Worm (Caenorhabditis elegans) whole organism, late embryonic: ENCODE measurements around the gene F49C12.15.

Experiments used
- F13H6.1 ChIP-seq: sonication (generic microtip); optimal IDR thresholded peaks from 2 replicates; lab custom pipeline; 2016; ENCODE audit warnings: missing genetic modification characterization, missing compliant biosample characterization
- K02D7.2 ChIP-seq: sonication (generic microtip); optimal IDR thresholded peaks from 2 replicates; lab custom pipeline; 2017; ENCODE audit warnings: mild to moderate bottlenecking, missing genetic modification characterization, missing compliant biosample characterization
- Y22D7AL.16 ChIP-seq: sonication (generic microtip); optimal IDR thresholded peaks from 2 replicates; lab custom pipeline; 2016; ENCODE audit warnings: missing genetic modification characterization, missing compliant biosample characterization
- ceh-18 ChIP-seq: sonication (generic microtip); optimal IDR thresholded peaks from 2 replicates; lab custom pipeline; 2016; ENCODE audit warnings: missing genetic modification characterization, missing compliant biosample characterization
- ceh-19 ChIP-seq: fragments of 200-800 bp; sonication (Bioruptor generic); optimal IDR thresholded peaks from 2 replicates; lab custom pipeline; 2018; ENCODE audit warnings: mild to moderate bottlenecking, missing genetic modification characterization, missing compliant biosample characterization
- ceh-2 ChIP-seq: sonication (generic microtip); optimal IDR thresholded peaks from 2 replicates; lab custom pipeline; 2016; ENCODE audit warnings: missing genotype, missing genetic modification characterization, missing compliant biosample characterization
- ceh-22 ChIP-seq: sonication (generic microtip); optimal IDR thresholded peaks from 2 replicates; lab custom pipeline; 2017; ENCODE audit warnings: missing biosample characterization, missing genetic modification characterization
- ceh-30 ChIP-seq: fragments of 150-350 bp; optimal IDR thresholded peaks from 2 replicates; lab custom pipeline; 2014; ENCODE audit warnings: missing biosample characterization, missing genetic modification characterization
- ceh-31 ChIP-seq: sonication (generic microtip); optimal IDR thresholded peaks from 2 replicates; lab custom pipeline; 2016; ENCODE audit warnings: missing genetic modification characterization, missing compliant biosample characterization
- ceh-34 ChIP-seq: sonication (generic microtip); optimal IDR thresholded peaks from 2 replicates; lab custom pipeline; 2016; ENCODE audit warnings: mild to moderate bottlenecking, missing genetic modification characterization, missing compliant biosample characterization
- dmd-4 ChIP-seq: sonication (generic microtip); optimal IDR thresholded peaks from 2 replicates; lab custom pipeline; 2016; ENCODE audit warnings: borderline replicate concordance, missing genetic modification characterization, missing compliant biosample characterization
- dve-1 ChIP-seq: sonication (generic microtip); optimal IDR thresholded peaks from 2 replicates; lab custom pipeline; 2017; ENCODE audit warnings: antibody characterized with exemption, mild to moderate bottlenecking, missing genetic modification characterization, missing compliant biosample characterization
- elt-2 ChIP-seq: sonication (generic microtip); optimal IDR thresholded peaks from 2 replicates; lab custom pipeline; 2016; ENCODE audit warnings: missing genetic modification reagents, missing genetic modification characterization, missing compliant biosample characterization
- eyg-1 ChIP-seq: sonication (generic microtip); optimal IDR thresholded peaks from 2 replicates; lab custom pipeline; 2016; ENCODE audit warnings: missing genotype, missing genetic modification characterization, missing compliant biosample characterization
- fax-1 ChIP-seq: sonication (generic microtip); optimal IDR thresholded peaks from 2 replicates; lab custom pipeline; 2016; ENCODE audit warnings: missing genotype, missing genetic modification characterization, missing compliant biosample characterization
- fkh-6 ChIP-seq: sonication (generic microtip); optimal IDR thresholded peaks from 2 replicates; lab custom pipeline; 2016; ENCODE audit warnings: missing genetic modification characterization, missing compliant biosample characterization
- gmeb-2 ChIP-seq: sonication (generic microtip); optimal IDR thresholded peaks from 2 replicates; lab custom pipeline; 2016; ENCODE audit warnings: missing genetic modification characterization, inconsistent platforms, missing compliant biosample characterization
- hlh-15 ChIP-seq: sonication (generic microtip); optimal IDR thresholded peaks from 2 replicates; lab custom pipeline; 2016; ENCODE audit warnings: missing genetic modification characterization, missing compliant biosample characterization
- hlh-30 ChIP-seq: sonication (generic microtip); optimal IDR thresholded peaks from 2 replicates; lab custom pipeline; 2017; ENCODE audit warnings: antibody characterized with exemption, missing genetic modification characterization, missing compliant biosample characterization; ENCODE audit not compliant: insufficient read depth
- hlh-6 ChIP-seq: sonication (generic microtip); optimal IDR thresholded peaks from 2 replicates; lab custom pipeline; 2016; ENCODE audit warnings: missing genotype, missing genetic modification characterization, missing compliant biosample characterization
- hlh-8 ChIP-seq: sonication (generic microtip); optimal IDR thresholded peaks from 2 replicates; lab custom pipeline; 2016; ENCODE audit warnings: missing genotype, missing genetic modification characterization, missing compliant biosample characterization
- lim-6 ChIP-seq: sonication (generic microtip); optimal IDR thresholded peaks from 2 replicates; lab custom pipeline; 2016; ENCODE audit warnings: missing genetic modification characterization, missing compliant biosample characterization
- madf-2 ChIP-seq: sonication (generic microtip); optimal IDR thresholded peaks from 2 replicates; lab custom pipeline; 2017; ENCODE audit warnings: missing genetic modification characterization, missing compliant biosample characterization
- mec-3 ChIP-seq: sonication (generic microtip); optimal IDR thresholded peaks from 2 replicates; lab custom pipeline; 2016; ENCODE audit warnings: borderline replicate concordance, missing genetic modification characterization, missing compliant biosample characterization
- npax-4 ChIP-seq: sonication (generic microtip); optimal IDR thresholded peaks from 2 replicates; lab custom pipeline; 2016; ENCODE audit warnings: missing genetic modification characterization, missing compliant biosample characterization
- pag-3 ChIP-seq: sonication (generic microtip); optimal IDR thresholded peaks from 2 replicates; lab custom pipeline; 2016; ENCODE audit warnings: missing compliant biosample characterization, missing genetic modification characterization, borderline replicate concordance
- pax-1 ChIP-seq: fragments of 150-350 bp; optimal IDR thresholded peaks from 2 replicates; lab custom pipeline; 2014; ENCODE audit warnings: missing biosample characterization, missing genetic modification characterization
- pha-4 ChIP-seq: fragments of 150-350 bp; optimal IDR thresholded peaks from 2 replicates; lab custom pipeline; 2018; ENCODE audit warnings: missing biosample characterization, missing genetic modification reagents, missing genetic modification characterization
- ref-2 ChIP-seq: sonication (generic microtip); optimal IDR thresholded peaks from 2 replicates; lab custom pipeline; 2016; ENCODE audit warnings: missing genetic modification characterization, missing compliant biosample characterization
- sox-2 ChIP-seq: fragments of 200-800 bp; sonication (Bioruptor generic); IDR thresholded peaks from 2 replicates; pipeline ENCODE4 v1.3.6; 2022; ENCODE audit warnings: missing genetic modification reagents, missing genetic modification characterization, missing compliant biosample characterization
- sox-4 ChIP-seq: sonication (generic microtip); optimal IDR thresholded peaks from 2 replicates; lab custom pipeline; 2017; ENCODE audit warnings: mild to moderate bottlenecking, missing genetic modification characterization, inconsistent platforms, missing compliant biosample characterization
- syd-9 ChIP-seq: sonication (generic microtip); optimal IDR thresholded peaks from 2 replicates; lab custom pipeline; 2016; ENCODE audit warnings: mild to moderate bottlenecking, missing genetic modification characterization, moderate library complexity, missing compliant biosample characterization
- tbx-2 ChIP-seq: sonication (generic microtip); optimal IDR thresholded peaks from 2 replicates; lab custom pipeline; 2016; ENCODE audit warnings: missing genetic modification characterization, missing compliant biosample characterization
- tbx-7 ChIP-seq: sonication (generic microtip); optimal IDR thresholded peaks from 2 replicates; lab custom pipeline; 2016; ENCODE audit warnings: missing genotype, missing genetic modification characterization, missing compliant biosample characterization
- ttx-3 ChIP-seq: sonication (generic microtip); optimal IDR thresholded peaks from 2 replicates; lab custom pipeline; 2016; ENCODE audit warnings: missing genetic modification reagents, missing genetic modification characterization, missing compliant biosample characterization
- unc-3 ChIP-seq, 2 experiments: fragments of 200-800 bp in 1 of 2; sonication (Bioruptor generic) in 1 of 2; sonication (generic microtip) in 1 of 2; conservative IDR thresholded peaks in 1 of 2; optimal IDR thresholded peaks in 1 of 2; 2 replicates each; pipeline versions ENCODE4 v1.3.6 to Lab custom; 2016 to 2022; ENCODE audit warnings: missing compliant biosample characterization in 2 of 2, missing genetic modification characterization in 2 of 2, missing genetic modification reagents in 1 of 2
- unc-42 ChIP-seq: sonication (generic microtip); optimal IDR thresholded peaks from 2 replicates; lab custom pipeline; 2016; ENCODE audit warnings: missing genotype, missing genetic modification characterization, missing compliant biosample characterization
- unc-55 ChIP-seq: sonication (generic microtip); optimal IDR thresholded peaks from 2 replicates; lab custom pipeline; 2017; ENCODE audit warnings: missing biosample characterization, missing genetic modification reagents, missing genetic modification characterization

Gene F49C12.15

ce11 chrIV:9327706-9328105 is 3.5 kb downstream of the F49C12.15 start, which contains the start of gene clec-183:
clec-183 (plus strand) TSS chrIV:9328006.
- TF ChIP-seq hlh-6 (tag; lab: Kevin White, UChicago) (no peak), unc-3 (GFP tag; conservative IDR thresholded peaks at IDR 0.05; lab: Robert Waterston, UW) (no peak), unc-3 (tag; optimal IDR thresholded peaks at IDR 0.05; lab: Kevin White, UChicago) (no peak), sox-4 (no peak), F13H6.1 (tag; lab: Kevin White, UChicago) (no peak), ceh-34 (tag; lab: Kevin White, UChicago) (no peak), elt-2 (tag; lab: Kevin White, UChicago) (no peak), K02D7.2 (no peak), dve-1 (tag; lab: Kevin White, UChicago) (no peak), eyg-1 (no peak), dmd-4 (tag; lab: Kevin White, UChicago) (no peak), unc-55 (GFP tag; lab: Kevin White, UChicago) (no peak), tbx-2 (tag; lab: Kevin White, UChicago) (no peak), hlh-15 (tag; lab: Kevin White, UChicago) (no peak), ceh-31 (no peak), pag-3 (tag; lab: Kevin White, UChicago) (no peak), hlh-30 (tag; lab: Kevin White, UChicago) (no peak), sox-2 (GFP tag; lab: Robert Waterston, UW) (no peak), ref-2 (tag; lab: Kevin White, UChicago) (no peak), ceh-18 (tag; lab: Kevin White, UChicago) (no peak), npax-4 (no peak)

DNA sequence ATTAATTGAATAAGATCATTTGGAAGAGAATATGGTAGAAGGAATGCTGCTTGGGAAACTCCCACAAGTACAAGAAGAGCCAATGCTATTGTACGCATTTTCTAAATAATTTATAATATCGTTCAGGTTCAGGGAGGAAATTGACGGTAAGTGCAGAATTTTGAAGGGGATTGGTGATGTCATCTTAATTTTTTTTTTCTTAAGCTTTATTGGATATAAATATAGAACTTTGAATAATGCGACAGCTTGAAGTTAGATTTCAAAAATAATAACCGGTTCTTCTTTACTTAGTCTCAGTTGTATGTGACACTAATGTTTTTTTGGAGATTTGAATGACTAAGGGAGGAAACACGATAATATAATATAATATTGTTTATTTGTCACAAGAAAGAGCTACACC is 6.5 kb downstream of the F49C12.15 start, which contains the start of gene nspg-7.1:
nspg-7.1 (minus strand) TSS at position 101 of the 400 bp plus-strand sequence.
- TF ChIP-seq sox-2 (GFP tag; lab: Robert Waterston, UW), result no peak
- TF ChIP-seq ttx-3 (tag; lab: Kevin White, UChicago), result no peak
- TF ChIP-seq fkh-6 (tag; lab: Kevin White, UChicago), result no peak
- TF ChIP-seq gmeb-2, result no peak
- no peak for TF ChIP-seq pax-1
- no peak for TF ChIP-seq ceh-30 (tag; lab: Kevin White, UChicago)
- no peak for TF ChIP-seq ceh-2 (tag; lab: Kevin White, UChicago)
- no peak for TF ChIP-seq unc-42 (tag; lab: Kevin White, UChicago)
- no peak for TF ChIP-seq F13H6.1 (tag; lab: Kevin White, UChicago)
- no peak for TF ChIP-seq fax-1
- TF ChIP-seq tbx-7, result no peak
- TF ChIP-seq ceh-19, result no peak
- TF ChIP-seq lim-6 (tag; lab: Kevin White, UChicago), result no peak
- TF ChIP-seq hlh-30 (tag; lab: Kevin White, UChicago), result no peak

DNA sequence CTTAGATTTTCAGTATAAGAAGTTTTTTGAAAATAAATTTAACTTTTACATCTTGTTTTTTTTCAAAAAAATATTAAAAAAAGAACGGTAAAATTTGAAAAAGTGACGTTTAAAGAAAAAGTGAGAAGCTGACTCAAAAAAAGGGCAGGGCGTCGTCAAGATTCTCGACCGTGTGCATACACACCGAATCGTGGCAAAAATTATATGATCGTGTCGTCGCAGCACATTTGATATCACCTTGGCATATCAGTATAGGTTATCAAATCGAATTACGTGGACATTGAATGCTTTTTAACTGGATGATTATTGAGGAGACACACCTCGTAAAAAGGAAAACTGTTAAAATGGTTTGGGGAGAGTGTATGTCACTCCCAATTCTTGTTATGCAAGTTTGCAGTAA is 8.8 kb downstream of the F49C12.15 start:
- peak; percentile 49 for TF ChIP-seq elt-2 (tag; lab: Kevin White, UChicago)
- no peak for TF ChIP-seq pha-4 (tag; lab: Kevin White, UChicago)
- no peak for TF ChIP-seq npax-4
- TF ChIP-seq hlh-8 (tag; lab: Kevin White, UChicago), result no peak
- TF ChIP-seq madf-2 (tag; lab: Kevin White, UChicago), result no peak
- TF ChIP-seq, all 69 proteins: peak for 1

- TF ChIP-seq syd-9 (tag; lab: Kevin White, UChicago) (no peak), Y22D7AL.16 (no peak), sox-4 (no peak), ceh-22 (tag; lab: Kevin White, UChicago) (no peak), mec-3 (tag; lab: Kevin White, UChicago) (no peak)
- TF ChIP-seq, all 69 proteins: peak for 0
Observed at ce11 chrIV:9335552-9336251, 11.4 kb downstream of the F49C12.15 start, which contains the start of the genes coa-4 and T20D3.14. coa-4 (minus strand) TSS chrIV:9335602. T20D3.14 (minus strand) TSS chrIV:9335909.
